Fruit fly (Drosophila melanogaster) whole organism, prepupa: ENCODE measurements around the gene gammaTub37C.

Experiments
- Blimp-1 ChIP-seq: fragments of 200-800 bp; sonication (Bioruptor generic); optimal IDR thresholded peaks from 3 replicates; lab custom pipeline; 2017; ENCODE audit warnings: missing biosample characterization, missing genetic modification characterization, mild to moderate bottlenecking, moderate library complexity, missing genetic modification reagents
- CG10669 ChIP-seq: fragments of 200-800 bp; sonication (Bioruptor generic); optimal IDR thresholded peaks from 3 replicates; lab custom pipeline; 2018; ENCODE audit warnings: missing biosample characterization, mild to moderate bottlenecking, missing genetic modification characterization, moderate library complexity
- CG11762 ChIP-seq: fragments of 200-800 bp; sonication (Bioruptor generic); optimal IDR thresholded peaks from 3 replicates; lab custom pipeline; 2016; ENCODE audit warnings: missing biosample characterization, missing genetic modification characterization; ENCODE audit not compliant: insufficient read depth
- CG16779 ChIP-seq: fragments of 200-800 bp; sonication (Bioruptor generic); optimal IDR thresholded peaks from 3 replicates; lab custom pipeline; 2017; ENCODE audit warnings: missing biosample characterization, mild to moderate bottlenecking, missing genetic modification characterization
- CG3032 ChIP-seq: fragments of 200-800 bp; optimal IDR thresholded peaks from 2 replicates; lab custom pipeline; 2019; ENCODE audit warnings: missing biosample characterization, mild to moderate bottlenecking, missing genetic modification characterization, moderate library complexity
- CG31627 ChIP-seq: fragments of 200-800 bp; sonication (Bioruptor generic); optimal IDR thresholded peaks from 3 replicates; lab custom pipeline; 2016; ENCODE audit warnings: missing biosample characterization, missing genetic modification characterization
- CG32006 ChIP-seq: fragments of 200-800 bp; sonication (Bioruptor generic); optimal IDR thresholded peaks from 3 replicates; lab custom pipeline; 2017; ENCODE audit warnings: missing biosample characterization, mild to moderate bottlenecking, missing genetic modification characterization
- CG34406 ChIP-seq: fragments of 200-800 bp; sonication (Bioruptor generic); optimal IDR thresholded peaks from 3 replicates; lab custom pipeline; 2016; ENCODE audit warnings: missing biosample characterization, missing genetic modification characterization
- CG3919 ChIP-seq: fragments of 200-800 bp; sonication (Bioruptor generic); optimal IDR thresholded peaks from 3 replicates; lab custom pipeline; 2016; ENCODE audit warnings: missing biosample characterization, missing genetic modification characterization
- CG4318 ChIP-seq: fragments of 200-800 bp; sonication (Bioruptor generic); optimal IDR thresholded peaks from 3 replicates; lab custom pipeline; 2017; ENCODE audit warnings: missing biosample characterization, mild to moderate bottlenecking, missing genetic modification characterization
- CG6163 ChIP-seq: fragments of 200-800 bp; sonication (Bioruptor generic); IDR thresholded peaks from 3 replicates; pipeline ENCODE4 v1.3.6; 2022; ENCODE audit warnings: missing biosample characterization, missing genetic modification characterization
- CG6276 ChIP-seq: fragments of 200-800 bp; sonication (Bioruptor generic); optimal IDR thresholded peaks from 2 replicates; lab custom pipeline; 2017; ENCODE audit warnings: missing biosample characterization, mild to moderate bottlenecking, missing genetic modification characterization
- CG6792 ChIP-seq: fragments of 200-800 bp; sonication (Bioruptor generic); optimal IDR thresholded peaks from 3 replicates; lab custom pipeline; 2016; ENCODE audit warnings: missing biosample characterization, missing genetic modification characterization
- CG6808 ChIP-seq: fragments of 200-800 bp; sonication (Bioruptor generic); optimal IDR thresholded peaks from 3 replicates; lab custom pipeline; 2017; ENCODE audit warnings: missing biosample characterization, missing genetic modification characterization, mild to moderate bottlenecking, moderate library complexity, missing genetic modification reagents
- CG6854 ChIP-seq: fragments of 200-800 bp; sonication (Bioruptor generic); optimal IDR thresholded peaks from 2 replicates; lab custom pipeline; 2017; ENCODE audit warnings: missing biosample characterization, mild to moderate bottlenecking, missing genetic modification characterization
- CG7368 ChIP-seq: fragments of 200-800 bp; sonication (Bioruptor generic); optimal IDR thresholded peaks from 3 replicates; lab custom pipeline; 2016; ENCODE audit warnings: missing biosample characterization, missing genetic modification characterization
- CG8119 ChIP-seq: fragments of 200-800 bp; sonication (Bioruptor generic); IDR thresholded peaks from 3 replicates; pipeline ENCODE4 v1.3.6; 2022; ENCODE audit warnings: missing biosample characterization, missing genetic modification characterization
- CG8319 ChIP-seq: fragments of 200-800 bp; sonication (Bioruptor generic); optimal IDR thresholded peaks from 3 replicates; lab custom pipeline; 2016; ENCODE audit warnings: missing biosample characterization, missing genetic modification characterization
- CG8632 ChIP-seq: fragments of 200-800 bp; sonication (Bioruptor generic); optimal IDR thresholded peaks from 3 replicates; lab custom pipeline; 2016; ENCODE audit warnings: missing biosample characterization, missing genetic modification characterization
- Eip75B ChIP-seq: fragments of 200-800 bp; sonication (Bioruptor generic); optimal IDR thresholded peaks from 3 replicates; lab custom pipeline; 2016; ENCODE audit warnings: missing biosample characterization, missing genetic modification characterization
- Eip78C ChIP-seq: fragments of 200-800 bp; sonication (Bioruptor generic); peaks from one replicate; lab custom pipeline; 2016; ENCODE audit warnings: missing biosample characterization, missing genetic modification characterization
- Eip93F ChIP-seq: fragments of 200-800 bp; sonication (Bioruptor generic); optimal IDR thresholded peaks from 2 replicates; lab custom pipeline; 2016; ENCODE audit warnings: missing biosample characterization, mild to moderate bottlenecking, missing genetic modification characterization
- Ets96B ChIP-seq: fragments of 200-800 bp; optimal IDR thresholded peaks from 2 replicates; lab custom pipeline; 2019; ENCODE audit warnings: missing biosample characterization, mild to moderate bottlenecking, missing genetic modification characterization, moderate library complexity
- Gug ChIP-seq: fragments of 200-800 bp; sonication (Bioruptor generic); IDR thresholded peaks from 2 replicates; pipeline ENCODE4 v1.3.6; 2022; ENCODE audit warnings: missing biosample characterization, missing genetic modification characterization
- Hr39 ChIP-seq: fragments of 200-800 bp; sonication (Bioruptor generic); optimal IDR thresholded peaks from 2 replicates; lab custom pipeline; 2016; ENCODE audit warnings: missing biosample characterization, missing genetic modification characterization
- Hr4 ChIP-seq: fragments of 200-800 bp; sonication (Bioruptor generic); optimal IDR thresholded peaks from 3 replicates; lab custom pipeline; 2016; ENCODE audit warnings: missing biosample characterization, missing genetic modification characterization
- Lpt ChIP-seq: fragments of 200-800 bp; sonication (Bioruptor generic); optimal IDR thresholded peaks from 3 replicates; lab custom pipeline; 2016; ENCODE audit warnings: missing biosample characterization, missing genetic modification characterization
- OdsH ChIP-seq: fragments of 200-800 bp; sonication (Bioruptor generic); optimal IDR thresholded peaks from 3 replicates; lab custom pipeline; 2016; ENCODE audit warnings: missing biosample characterization, missing genetic modification characterization
- Sox102F ChIP-seq: fragments of 200-800 bp; sonication (Bioruptor generic); optimal IDR thresholded peaks from 2 replicates; lab custom pipeline; 2016; ENCODE audit warnings: missing biosample characterization, mild to moderate bottlenecking, missing genetic modification characterization
- Sox15 ChIP-seq: fragments of 200-800 bp; sonication (Bioruptor generic); optimal IDR thresholded peaks from 3 replicates; lab custom pipeline; 2016; ENCODE audit warnings: missing biosample characterization, missing genetic modification characterization
- acj6 ChIP-seq: fragments of 200-800 bp; sonication (Bioruptor generic); optimal IDR thresholded peaks from 3 replicates; lab custom pipeline; 2016; ENCODE audit warnings: missing biosample characterization, missing genetic modification characterization
- cyc ChIP-seq: fragments of 200-800 bp; sonication (Bioruptor generic); optimal IDR thresholded peaks from 3 replicates; lab custom pipeline; 2016; ENCODE audit warnings: missing biosample characterization, missing genetic modification characterization
- dsx ChIP-seq: fragments of 200-800 bp; optimal IDR thresholded peaks from 3 replicates; lab custom pipeline; 2019; ENCODE audit warnings: missing biosample characterization, mild to moderate bottlenecking, missing genetic modification characterization, moderate library complexity; ENCODE audit not compliant: poor library complexity, severe bottlenecking
- eg ChIP-seq: fragments of 200-800 bp; sonication (Bioruptor generic); IDR thresholded peaks from 3 replicates; pipeline ENCODE4 v1.3.6; 2022; ENCODE audit warnings: missing biosample characterization, missing genetic modification characterization
- fd59A ChIP-seq: fragments of 200-800 bp; sonication (Bioruptor generic); optimal IDR thresholded peaks from 2 replicates; lab custom pipeline; 2017; ENCODE audit warnings: missing biosample characterization, mild to moderate bottlenecking, missing genetic modification characterization, missing genetic modification reagents
- fkh ChIP-seq: fragments of 200-800 bp; sonication (Bioruptor generic); optimal IDR thresholded peaks from 3 replicates; lab custom pipeline; 2017; ENCODE audit warnings: missing biosample characterization, mild to moderate bottlenecking, missing genetic modification characterization, moderate library complexity
- net ChIP-seq: fragments of 200-800 bp; sonication (Bioruptor generic); optimal IDR thresholded peaks from 3 replicates; lab custom pipeline; 2016; ENCODE audit warnings: missing biosample characterization, missing genetic modification characterization
- salr ChIP-seq, 2 experiments: fragments of 200-800 bp; sonication (Bioruptor generic); optimal IDR thresholded peaks; 3 replicates each; lab custom pipeline; 2016 to 2018; ENCODE audit warnings: missing biosample characterization in 2 of 2, missing genetic modification characterization in 2 of 2, mild to moderate bottlenecking in 1 of 2
- spab ChIP-seq: fragments of 200-800 bp; sonication (Bioruptor generic); optimal IDR thresholded peaks from 2 replicates; lab custom pipeline; 2017; ENCODE audit warnings: missing biosample characterization, mild to moderate bottlenecking, missing genetic modification characterization, missing genetic modification reagents
- ss ChIP-seq, 2 experiments: fragments of 200-800 bp; sonication (Bioruptor generic); optimal IDR thresholded peaks; 2 replicates in 1 of 2; 3 replicates in 1 of 2; lab custom pipeline; 2017 to 2018; ENCODE audit warnings: mild to moderate bottlenecking in 2 of 2, missing biosample characterization in 2 of 2, missing genetic modification characterization in 2 of 2, moderate library complexity in 1 of 2
- svp ChIP-seq: fragments of 200-800 bp; sonication (Bioruptor generic); peaks from one replicate; lab custom pipeline; 2016; ENCODE audit warnings: missing biosample characterization, missing genetic modification characterization
- topi ChIP-seq: fragments of 200-800 bp; sonication (Bioruptor generic); optimal IDR thresholded peaks from 3 replicates; lab custom pipeline; 2016; ENCODE audit warnings: missing biosample characterization, missing genetic modification characterization

Gene gammaTub37C

DNA sequence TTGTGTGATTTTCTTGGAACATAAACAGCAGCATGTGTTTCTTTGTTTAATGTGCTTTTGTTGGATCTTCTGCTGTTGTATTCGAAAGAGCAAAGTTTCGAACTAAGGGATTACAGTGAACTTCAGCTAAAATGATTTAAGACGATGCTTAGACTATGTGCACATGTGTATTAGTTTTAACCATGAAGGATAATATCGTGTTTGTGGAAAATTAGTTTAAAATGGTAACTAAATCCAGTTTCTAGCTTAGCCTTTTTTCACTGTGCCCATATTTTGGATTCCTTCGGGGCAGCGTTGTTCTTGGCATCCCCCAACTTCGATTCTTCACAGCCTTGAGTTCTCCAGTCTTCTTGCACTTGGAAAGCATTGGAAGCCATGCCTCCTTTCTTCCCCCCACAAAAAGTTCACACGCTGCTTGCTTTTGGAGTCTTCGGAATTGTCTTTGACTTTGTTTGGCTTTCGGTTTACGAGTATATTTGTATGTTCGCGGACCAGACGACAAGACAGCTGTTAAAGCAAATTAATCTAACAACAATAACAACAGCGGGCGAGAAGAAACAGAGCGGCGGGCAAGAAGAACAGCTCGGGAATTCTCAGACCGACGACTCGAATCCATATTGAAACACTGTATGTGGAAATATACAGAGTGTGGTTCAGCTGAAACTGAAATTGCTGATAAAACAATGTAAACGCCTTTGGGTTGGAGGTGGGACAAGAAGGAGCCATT lies 45.1 kb downstream of the gammaTub37C start (continued):
- TF ChIP-seq CG8119 (GFP tag; lab: Robert Waterston, UW) (no peak), Sox102F (no peak), Eip93F (GFP tag; lab: Kevin White, UChicago) (no peak), Lpt (GFP tag; lab: Kevin White, UChicago) (no peak), fd59A (GFP tag; lab: Kevin White, UChicago) (no peak), ss (GFP tag; optimal IDR thresholded peaks at IDR 0.05; lab: Kevin White, UChicago) (no peak), CG6163 (GFP tag; lab: Robert Waterston, UW) (peak; percentile 31; the same call in 1 of the 3 replicates), CG11762 (GFP tag; lab: Kevin White, UChicago) (peak; percentile 20), CG7368 (GFP tag; lab: Kevin White, UChicago) (peak; percentile 54), CG3919 (no peak), CG6276 (no peak), CG8632 (GFP tag; lab: Kevin White, UChicago) (no peak), Sox15 (GFP tag; lab: Kevin White, UChicago) (no peak), CG4318 (GFP tag; lab: Kevin White, UChicago) (no peak), spab (peak; percentile 27), acj6 (GFP tag; lab: Kevin White, UChicago) (no peak), topi (GFP tag; lab: Kevin White, UChicago) (no peak), Ets96B (tag; lab: Kevin White, UChicago) (no peak)
- TF ChIP-seq, all 60 proteins: peak for 15

DNA sequence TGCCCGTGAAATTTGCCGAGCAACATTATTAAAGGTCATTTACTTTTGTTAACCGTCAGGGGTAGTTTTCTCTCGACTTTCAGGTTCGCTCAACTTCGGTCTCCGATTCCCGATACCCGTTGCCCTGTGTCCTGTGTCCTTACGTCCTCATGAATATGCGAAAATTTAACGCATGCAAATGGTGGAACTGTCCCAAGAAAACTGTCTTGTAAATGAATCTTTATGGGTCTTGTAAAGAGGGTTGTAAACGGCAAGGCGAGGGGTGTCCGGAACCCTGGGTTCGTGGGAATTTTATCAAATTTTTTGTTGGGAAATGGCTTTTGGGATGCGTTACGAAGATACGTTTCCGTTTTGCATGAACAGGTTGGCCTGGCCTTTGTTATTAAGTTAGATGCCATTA lies 45.8 kb downstream of the gammaTub37C start:
- no peak for TF ChIP-seq CG8319 (GFP tag; lab: Kevin White, UChicago)
- TF ChIP-seq CG6276: no peak
- no peak for TF ChIP-seq eg (GFP tag; lab: Robert Waterston, UW)
- TF ChIP-seq CG31627 (GFP tag; lab: Kevin White, UChicago): no peak
- no peak for TF ChIP-seq svp
- TF ChIP-seq fkh: no peak
- TF ChIP-seq CG11762 (GFP tag; lab: Kevin White, UChicago): no peak
- TF ChIP-seq CG6163 (GFP tag; lab: Robert Waterston, UW): no peak
- TF ChIP-seq Eip75B (GFP tag; lab: Kevin White, UChicago): no peak
- TF ChIP-seq Eip93F (GFP tag; lab: Kevin White, UChicago): no peak
- no peak for TF ChIP-seq cyc (GFP tag; lab: Kevin White, UChicago)
- no peak for TF ChIP-seq CG6854 (GFP tag; lab: Kevin White, UChicago)
- no peak for TF ChIP-seq CG7368 (GFP tag; lab: Kevin White, UChicago)
- TF ChIP-seq CG34406 (GFP tag; lab: Kevin White, UChicago): no peak
- no peak for TF ChIP-seq spab
- no peak for TF ChIP-seq Hr4
- no peak for TF ChIP-seq CG16779 (tag; lab: Kevin White, UChicago)
- TF ChIP-seq ss (GFP tag; optimal IDR thresholded peaks at IDR 0.05; lab: Kevin White, UChicago): no peak
- no peak for TF ChIP-seq Gug (GFP tag; lab: Robert Waterston, UW)
- TF ChIP-seq CG6792 (GFP tag; lab: Kevin White, UChicago): no peak
- TF ChIP-seq, all 60 proteins: peak for 0

dm6 chr2L:19138361-19139041 lies 47.0 kb downstream of the gammaTub37C start:
- TF ChIP-seq OdsH (GFP tag; lab: Kevin White, UChicago) (no peak), net (GFP tag; lab: Kevin White, UChicago) (no peak), Hr39 (GFP tag; lab: Kevin White, UChicago) (no peak), acj6 (GFP tag; lab: Kevin White, UChicago) (no peak), CG10669 (GFP tag; lab: Kevin White, UChicago) (peak; percentile 13), Eip78C (GFP tag; lab: Kevin White, UChicago) (peak; percentile 60), Ets96B (tag; lab: Kevin White, UChicago) (peak; percentile 15), Sox15 (GFP tag; lab: Kevin White, UChicago) (no peak), salr (GFP tag; optimal IDR thresholded peaks at IDR 0.05; lab: Kevin White, UChicago) (no peak), CG6808 (GFP tag; lab: Kevin White, UChicago) (no peak), CG32006 (GFP tag; lab: Kevin White, UChicago) (no peak), dsx (GFP tag; lab: Kevin White, UChicago) (no peak), CG3032 (tag; lab: Kevin White, UChicago) (peak; percentile 19), Blimp-1 (GFP tag; lab: Kevin White, UChicago) (no peak), fkh (peak; percentile 14)
